Fruit fly (Drosophila melanogaster): ENCODE measurements around the gene CG7512.

DNA sequence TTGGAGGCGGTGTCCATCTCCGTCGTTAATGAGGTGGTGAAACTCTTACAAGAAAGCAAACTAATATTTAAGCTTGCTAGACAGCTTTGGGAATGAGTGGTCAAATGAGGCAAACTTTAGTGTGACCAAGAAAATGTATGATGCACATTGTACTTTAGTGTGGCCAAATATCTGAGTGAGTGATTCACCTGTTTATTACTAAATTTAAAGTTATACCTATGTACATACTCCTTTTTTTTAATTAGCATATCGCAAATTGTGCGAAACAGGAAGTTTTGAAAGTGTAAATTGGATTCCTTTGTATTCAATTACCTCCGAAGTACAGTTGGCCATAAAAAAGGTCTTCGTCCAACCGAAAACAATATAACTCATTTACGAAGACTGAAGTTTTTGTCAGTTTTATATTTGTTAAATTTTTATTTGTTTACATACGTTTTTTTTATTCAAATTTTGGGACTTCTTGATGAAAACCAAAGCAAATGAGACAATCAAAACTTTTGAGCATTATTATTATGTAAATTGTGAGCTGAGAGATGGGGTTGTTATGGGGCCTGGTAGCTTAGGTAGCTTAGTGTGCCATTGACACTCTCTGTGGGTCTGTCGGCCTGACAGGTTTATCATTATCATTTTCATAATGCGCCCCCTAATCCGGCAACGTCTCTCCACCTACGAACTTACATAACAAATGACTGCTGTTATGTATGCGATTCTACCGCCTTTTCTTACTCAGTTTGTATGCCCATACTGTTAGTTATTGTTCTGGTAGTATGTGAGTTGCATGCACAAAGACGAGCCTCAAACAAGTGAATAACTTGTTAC lies 26.2 kb downstream of the CG7512 start:
- TF ChIP-seq fd85E (GFP tag; optimal IDR thresholded peaks at IDR 0.05) (no peak), CG32006 (GFP tag; optimal IDR thresholded peaks at IDR 0.05) (no peak), CG34406 (GFP tag; optimal IDR thresholded peaks at IDR 0.05) (no peak), net (GFP tag; optimal IDR thresholded peaks at IDR 0.05) (no peak), Sox14 (GFP tag; optimal IDR thresholded peaks at IDR 0.05) (no peak), CG4318 (GFP tag; optimal IDR thresholded peaks at IDR 0.05) (no peak), dsx (GFP tag; optimal IDR thresholded peaks at IDR 0.05; ENCODE audit: poor library complexity, severe bottlenecking) (no peak), OdsH (GFP tag; optimal IDR thresholded peaks at IDR 0.05) (no peak), eg (GFP tag; IDR thresholded peaks at IDR 0.05) (no peak), CG31627 (GFP tag; optimal IDR thresholded peaks at IDR 0.05) (no peak), topi (GFP tag; optimal IDR thresholded peaks at IDR 0.05) (no peak)

Measured in whole organism, prepupa.